Worm (Caenorhabditis elegans) whole organism, L4 larva: Measurements from ENCODE around the gene smg-4.
A peak's percentile ranks its signal among the peaks of the same experiment; 100 is the strongest.

ENCODE experiments used
- D1046.2 ChIP-seq: fragments of 200-800 bp; sonication (Bioruptor generic); IDR thresholded peaks from 2 replicates; pipeline ENCODE4 v1.3.6; 2022; ENCODE audit warnings: missing genetic modification characterization, missing compliant biosample characterization
- F10B5.3 ChIP-seq: sonication (generic microtip); optimal IDR thresholded peaks from 2 replicates; lab custom pipeline; 2016; ENCODE audit warnings: mild to moderate bottlenecking, missing genetic modification characterization, missing compliant biosample characterization
- F37D6.2 ChIP-seq: sonication (generic microtip); optimal IDR thresholded peaks from 2 replicates; lab custom pipeline; 2016; ENCODE audit warnings: mild to moderate bottlenecking, missing genetic modification characterization, missing compliant biosample characterization
- Y105C5A.15 ChIP-seq: fragments of 200-800 bp; sonication (Bioruptor generic); IDR thresholded peaks from 2 replicates; pipeline ENCODE4 v1.3.6; 2022; ENCODE audit warnings: missing genetic modification characterization, missing compliant biosample characterization
- Y75B8A.6 ChIP-seq: fragments of 200-800 bp; sonication (Bioruptor generic); IDR thresholded peaks from 2 replicates; pipeline ENCODE4 v1.3.6; 2022; ENCODE audit warnings: missing genetic modification reagents, missing genetic modification characterization, missing compliant biosample characterization
- aly-2 ChIP-seq: sonication (generic microtip); optimal IDR thresholded peaks from 2 replicates; lab custom pipeline; 2018; ENCODE audit warnings: missing biosample characterization, missing genetic modification characterization
- ama-1 ChIP-seq: fragments of 150-350 bp; optimal IDR thresholded peaks from 2 replicates; lab custom pipeline; 2014; ENCODE audit warnings: inconsistent platforms, mixed read lengths
- arid-1 ChIP-seq: fragments of 200-800 bp; sonication (Bioruptor generic); conservative IDR thresholded peaks from 2 replicates; pipeline ENCODE4 v1.3.6; 2022; ENCODE audit warnings: missing genetic modification reagents, missing genetic modification characterization, missing compliant biosample characterization
- attf-4 ChIP-seq: sonication (generic microtip); optimal IDR thresholded peaks from 3 replicates; lab custom pipeline; 2017; ENCODE audit warnings: missing biosample characterization, missing genetic modification characterization
- ceh-20 ChIP-seq: fragments of 200-800 bp; sonication (Bioruptor generic); IDR thresholded peaks from 2 replicates; pipeline ENCODE4 v1.3.6; 2022; ENCODE audit warnings: missing genetic modification reagents, missing genetic modification characterization, missing compliant biosample characterization
- ceh-28 ChIP-seq: fragments of 150-350 bp; optimal IDR thresholded peaks from 2 replicates; lab custom pipeline; 2014; ENCODE audit warnings: missing biosample characterization, missing genetic modification reagents, missing genetic modification characterization
- ceh-32 ChIP-seq: sonication (generic microtip); optimal IDR thresholded peaks from 2 replicates; lab custom pipeline; 2016; ENCODE audit warnings: mild to moderate bottlenecking, missing genetic modification characterization, missing compliant biosample characterization; ENCODE audit not compliant: poor library complexity
- ceh-62 ChIP-seq: sonication (generic microtip); optimal IDR thresholded peaks from 2 replicates; lab custom pipeline; 2017; ENCODE audit warnings: missing biosample characterization, missing genetic modification characterization
- ces-1 ChIP-seq: fragments of 150-350 bp; sonication (generic microtip); optimal IDR thresholded peaks from 4 replicates; lab custom pipeline; 2014; ENCODE audit warnings: missing biosample characterization, missing genetic modification reagents, missing genetic modification characterization
- daf-19 ChIP-seq: fragments of 200-800 bp; sonication (Bioruptor generic); conservative IDR thresholded peaks from 2 replicates; pipeline ENCODE4 v1.3.6; 2022; ENCODE audit warnings: missing genetic modification characterization, missing compliant biosample characterization
- dmd-6 ChIP-seq: fragments of 200-800 bp; sonication (Bioruptor generic); IDR thresholded peaks from 2 replicates; pipeline ENCODE4 v1.3.6; 2022; ENCODE audit warnings: missing genetic modification reagents, missing genetic modification characterization, missing compliant biosample characterization
- dmd-8 ChIP-seq: fragments of 200-800 bp; sonication (Bioruptor generic); IDR thresholded peaks from 2 replicates; pipeline ENCODE4 v1.3.6; 2022; ENCODE audit warnings: missing genetic modification characterization, missing compliant biosample characterization
- dve-1 ChIP-seq: sonication (generic microtip); optimal IDR thresholded peaks from 2 replicates; lab custom pipeline; 2017; ENCODE audit warnings: antibody characterized with exemption, mild to moderate bottlenecking, missing genetic modification characterization, missing compliant biosample characterization; ENCODE audit not compliant: insufficient read depth
- fkh-10 ChIP-seq: fragments of 150-350 bp; optimal IDR thresholded peaks from 2 replicates; lab custom pipeline; 2014; ENCODE audit warnings: missing biosample characterization, missing genetic modification reagents, missing genetic modification characterization
- hmg-1.1 ChIP-seq: fragments of 200-800 bp; sonication (Bioruptor generic); IDR thresholded peaks from 2 replicates; pipeline ENCODE4 v1.3.6; 2022; ENCODE audit warnings: missing genetic modification reagents, missing genetic modification characterization, missing compliant biosample characterization
- jun-1 ChIP-seq: fragments of 150-350 bp; optimal IDR thresholded peaks from 2 replicates; lab custom pipeline; 2014; ENCODE audit warnings: missing biosample characterization, missing genetic modification reagents, missing genetic modification characterization
- lim-7 ChIP-seq: fragments of 200-800 bp; sonication (Bioruptor generic); IDR thresholded peaks from 2 replicates; pipeline ENCODE4 v1.3.6; 2022; ENCODE audit warnings: missing genetic modification characterization, missing compliant biosample characterization
- lin-1 ChIP-seq: fragments of 200-800 bp; sonication (Bioruptor generic); IDR thresholded peaks from 2 replicates; pipeline ENCODE4 v1.3.6; 2022; ENCODE audit warnings: missing genetic modification reagents, missing genetic modification characterization, missing compliant biosample characterization
- lin-13 ChIP-seq: fragments of 150-350 bp; optimal IDR thresholded peaks from 2 replicates; lab custom pipeline; 2014; ENCODE audit warnings: missing biosample characterization, missing genetic modification reagents, missing genetic modification characterization
- lin-29 ChIP-seq: fragments of 200-800 bp; sonication (Bioruptor generic); IDR thresholded peaks from 2 replicates; pipeline ENCODE4 v1.3.6; 2022; ENCODE audit warnings: missing genetic modification reagents, missing genetic modification characterization, missing compliant biosample characterization
- lin-38 ChIP-seq: fragments of 200-800 bp; sonication (Bioruptor generic); IDR thresholded peaks from 2 replicates; pipeline ENCODE4 v1.3.6; 2022; ENCODE audit warnings: missing genetic modification reagents, missing genetic modification characterization, missing compliant biosample characterization
- lsy-2 ChIP-seq, 2 experiments: fragments of 150-350 bp in 1 of 2; sonication (generic microtip) in 1 of 2; optimal IDR thresholded peaks; 2 replicates each; lab custom pipeline; 2014 to 2017; ENCODE audit warnings: missing biosample characterization in 2 of 2, missing genetic modification characterization in 2 of 2
- madf-9 ChIP-seq: fragments of 200-800 bp; sonication (Bioruptor generic); conservative IDR thresholded peaks from 2 replicates; pipeline ENCODE4 v1.3.6; 2022; ENCODE audit warnings: missing genetic modification reagents, missing genetic modification characterization, missing compliant biosample characterization
- mdl-1 ChIP-seq, 2 experiments: fragments of 150-350 bp in 1 of 2; sonication (generic microtip) in 1 of 2; optimal IDR thresholded peaks; 2 replicates each; lab custom pipeline; 2014 to 2017; ENCODE audit warnings: missing biosample characterization in 2 of 2, missing genetic modification characterization in 2 of 2
- mdt-29 ChIP-seq: fragments of 200-800 bp; sonication (Bioruptor generic); IDR thresholded peaks from 2 replicates; pipeline ENCODE4 v1.3.6; 2022; ENCODE audit warnings: missing genetic modification reagents, missing genetic modification characterization, missing compliant biosample characterization
- mep-1 ChIP-seq: fragments of 150-350 bp; sonication (generic microtip); optimal IDR thresholded peaks from 3 replicates; lab custom pipeline; 2014; ENCODE audit warnings: missing biosample characterization, missing genetic modification characterization
- mes-2 ChIP-seq: sonication (generic microtip); optimal IDR thresholded peaks from 2 replicates; lab custom pipeline; 2016; ENCODE audit warnings: missing genotype, mild to moderate bottlenecking, missing genetic modification characterization, missing compliant biosample characterization; ENCODE audit not compliant: poor library complexity, severe bottlenecking
- mxl-2 ChIP-seq: fragments of 200-800 bp; sonication (Bioruptor generic); conservative IDR thresholded peaks from 2 replicates; pipeline ENCODE4 v1.3.6; 2022; ENCODE audit warnings: missing genetic modification reagents, missing genetic modification characterization, missing compliant biosample characterization
- nhr-10 ChIP-seq: fragments of 150-350 bp; optimal IDR thresholded peaks from 2 replicates; lab custom pipeline; 2014; ENCODE audit warnings: missing biosample characterization, missing genetic modification characterization
- nhr-11 ChIP-seq: fragments of 150-350 bp; optimal IDR thresholded peaks from 2 replicates; lab custom pipeline; 2014; ENCODE audit warnings: missing biosample characterization, missing genetic modification characterization
- nhr-237 ChIP-seq: sonication (generic microtip); optimal IDR thresholded peaks from 2 replicates; lab custom pipeline; 2017; ENCODE audit warnings: missing biosample characterization, missing genetic modification characterization
- nhr-28 ChIP-seq: fragments of 150-350 bp; optimal IDR thresholded peaks from 2 replicates; lab custom pipeline; 2014; ENCODE audit warnings: missing biosample characterization, missing genetic modification characterization
- nhr-42 ChIP-seq: fragments of 200-800 bp; sonication (Bioruptor generic); IDR thresholded peaks from 2 replicates; pipeline ENCODE4 v1.3.6; 2022; ENCODE audit warnings: missing genetic modification characterization, missing compliant biosample characterization
- nhr-48 ChIP-seq: sonication (generic microtip); optimal IDR thresholded peaks from 2 replicates; lab custom pipeline; 2016; ENCODE audit warnings: mild to moderate bottlenecking, missing genetic modification characterization, missing compliant biosample characterization
- nhr-76 ChIP-seq: fragments of 150-350 bp; optimal IDR thresholded peaks from 2 replicates; lab custom pipeline; 2014; ENCODE audit warnings: missing biosample characterization, missing genetic modification characterization
- nhr-77 ChIP-seq: fragments of 150-350 bp; optimal IDR thresholded peaks from 2 replicates; lab custom pipeline; 2014; ENCODE audit warnings: missing biosample characterization, missing genetic modification characterization
- saeg-2 ChIP-seq: fragments of 200-800 bp; sonication (Bioruptor generic); IDR thresholded peaks from 2 replicates; pipeline ENCODE4 v1.3.6; 2022; ENCODE audit warnings: missing genetic modification reagents, missing genetic modification characterization, missing compliant biosample characterization
- skn-1 ChIP-seq: fragments of 150-350 bp; optimal IDR thresholded peaks from 2 replicates; lab custom pipeline; 2014; ENCODE audit warnings: missing biosample characterization, missing genetic modification characterization
- snpc-1.2 ChIP-seq: fragments of 200-800 bp; sonication (Bioruptor generic); IDR thresholded peaks from 2 replicates; pipeline ENCODE4 v1.3.6; 2022; ENCODE audit warnings: missing genetic modification reagents, missing genetic modification characterization, missing compliant biosample characterization
- spr-1 ChIP-seq: sonication (generic microtip); optimal IDR thresholded peaks from 2 replicates; lab custom pipeline; 2016; ENCODE audit warnings: mild to moderate bottlenecking, missing genetic modification characterization, missing compliant biosample characterization
- spr-3 ChIP-seq: fragments of 200-800 bp; sonication (Bioruptor generic); optimal IDR thresholded peaks from 2 replicates; lab custom pipeline; 2018; ENCODE audit warnings: mild to moderate bottlenecking, missing genetic modification characterization, missing compliant biosample characterization
- tag-97 ChIP-seq: fragments of 200-800 bp; sonication (Bioruptor generic); IDR thresholded peaks from 2 replicates; pipeline ENCODE4 v1.3.6; 2022; ENCODE audit warnings: missing genetic modification characterization, missing compliant biosample characterization
- unc-130 ChIP-seq: sonication (generic microtip); optimal IDR thresholded peaks from 2 replicates; lab custom pipeline; 2016; ENCODE audit warnings: missing genetic modification reagents, missing genetic modification characterization, missing compliant biosample characterization
- unc-62 ChIP-seq, 3 experiments: fragments of 150-350 bp in 1 of 3; sonication (generic microtip); optimal IDR thresholded peaks in 2 of 3; peaks in 1 of 3; 1 replicate in 1 of 3; 2 replicates in 2 of 3; lab custom pipeline; 2014 to 2017; ENCODE audit warnings: missing biosample characterization in 3 of 3, missing genetic modification characterization in 3 of 3, missing genetic modification reagents in 3 of 3, missing genotype in 1 of 3
- zag-1 ChIP-seq: fragments of 150-350 bp; optimal IDR thresholded peaks from 2 replicates; lab custom pipeline; 2014; ENCODE audit warnings: missing biosample characterization, missing genetic modification characterization
- ztf-11 ChIP-seq: fragments of 150-350 bp; optimal IDR thresholded peaks from 2 replicates; lab custom pipeline; 2014; ENCODE audit warnings: missing biosample characterization, missing genetic modification characterization

The smg-4 gene

DNA sequence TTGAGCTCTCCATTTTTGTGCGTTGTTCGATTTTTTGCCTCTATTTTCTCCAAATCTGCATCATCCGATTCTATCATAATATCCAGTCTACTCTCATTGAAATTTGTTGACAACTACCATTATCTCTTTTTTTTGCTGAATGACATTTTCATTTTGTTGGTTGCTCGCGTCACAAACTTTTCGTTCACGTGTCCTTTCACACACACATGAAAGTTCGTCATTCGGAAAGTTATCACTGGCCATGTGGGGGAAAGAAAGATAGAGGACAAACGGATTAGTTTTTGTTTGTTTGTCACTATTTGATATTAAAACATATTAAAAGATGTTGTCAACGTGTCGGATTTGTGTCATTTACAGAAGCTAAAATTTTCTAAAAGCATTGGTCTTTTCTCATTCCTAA, 17.5 kb upstream of the smg-4 start:
- TF ChIP-seq lin-29 (GFP tag; lab: Robert Waterston, UW) (no peak), dve-1 (tag; lab: Kevin White, UChicago) (peak; percentile 65), dmd-6 (GFP tag; lab: Robert Waterston, UW) (peak; percentile 56)

DNA sequence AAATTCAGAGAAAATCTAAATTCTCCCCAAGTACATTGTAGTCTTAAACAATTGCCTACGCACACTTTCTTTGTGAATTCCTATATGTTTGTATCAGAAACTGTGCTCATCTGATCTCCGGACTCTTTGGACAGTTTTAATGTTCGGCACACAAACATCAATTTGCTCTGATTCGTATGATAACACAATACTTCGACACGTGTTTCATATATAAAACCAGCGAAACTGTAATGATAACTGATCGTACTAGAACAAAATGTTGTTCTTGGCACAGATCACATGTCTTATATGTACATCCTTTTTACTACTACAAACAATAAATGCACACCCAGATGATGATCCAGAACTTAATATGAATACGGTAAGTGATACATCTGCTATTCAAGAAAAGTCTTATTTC, 13.8 kb upstream of the smg-4 start, which contains the start of gene lipl-2:
Gene lipl-2 (plus strand): TSS at position 236 of the 400 bp plus-strand sequence.
- no peak for TF ChIP-seq ceh-32
- no peak for TF ChIP-seq lin-1 (GFP tag; lab: Robert Waterston, UW)
- TF ChIP-seq zag-1 (tag; lab: Kevin White, UChicago), result no peak
- no peak for TF ChIP-seq Y105C5A.15 (GFP tag; lab: Robert Waterston, UW)
- no peak for TF ChIP-seq F37D6.2
- TF ChIP-seq lin-13 (GFP tag; lab: Kevin White, UChicago), result no peak
- no peak for TF ChIP-seq tag-97 (GFP tag; lab: Robert Waterston, UW)
- TF ChIP-seq D1046.2 (GFP tag; lab: Robert Waterston, UW), result no peak
- TF ChIP-seq fkh-10 (GFP tag; lab: Kevin White, UChicago), result no peak
- TF ChIP-seq ama-1 (lab: Kevin White, UChicago), result no peak
- TF ChIP-seq ceh-28 (tag; lab: Kevin White, UChicago), result no peak
- no peak for TF ChIP-seq lsy-2 (tag; optimal IDR thresholded peaks at IDR 0.05; lab: Kevin White, UChicago)
- no peak for TF ChIP-seq attf-4 (tag; lab: Kevin White, UChicago)
- no peak for TF ChIP-seq jun-1 (tag; lab: Kevin White, UChicago)
- TF ChIP-seq saeg-2 (GFP tag; lab: Robert Waterston, UW), result no peak
- TF ChIP-seq arid-1 (GFP tag; lab: Robert Waterston, UW), result no peak
- no peak for TF ChIP-seq spr-3 (GFP tag; lab: Kevin White, UChicago)
- TF ChIP-seq lin-38 (GFP tag; lab: Robert Waterston, UW), result no peak
- TF ChIP-seq daf-19 (GFP tag; lab: Robert Waterston, UW), result no peak
- TF ChIP-seq nhr-42 (GFP tag; lab: Robert Waterston, UW), result peak; percentile 62; the same call in 1 of the 2 replicates
- TF ChIP-seq aly-2 (tag; lab: Kevin White, UChicago), result no peak
- no peak for TF ChIP-seq dmd-8
- no peak for TF ChIP-seq nhr-10
- peak; percentile 92 for TF ChIP-seq nhr-28 (tag; lab: Kevin White, UChicago)
- no peak for TF ChIP-seq madf-9 (GFP tag; lab: Robert Waterston, UW)
- no peak for TF ChIP-seq hmg-1.1 (GFP tag; lab: Robert Waterston, UW)
- no peak for TF ChIP-seq ceh-62 (tag; lab: Kevin White, UChicago)
- no peak for TF ChIP-seq unc-130 (GFP tag; lab: Kevin White, UChicago)
- no peak for TF ChIP-seq mxl-2 (GFP tag; lab: Robert Waterston, UW)
- no peak for TF ChIP-seq mdt-29
- peak in 1 of 2 experiments; percentile 26 for TF ChIP-seq unc-62 (GFP tag; optimal IDR thresholded peaks at IDR 0.05 in 1 of 2; lab: Kevin White, UChicago)
- no peak for TF ChIP-seq unc-62 (tag; optimal IDR thresholded peaks at IDR 0.05; lab: Kevin White, UChicago)
- TF ChIP-seq skn-1, result no peak
- TF ChIP-seq nhr-11 (tag; lab: Kevin White, UChicago), result no peak
- TF ChIP-seq Y75B8A.6, result no peak
- TF ChIP-seq lim-7 (GFP tag; lab: Robert Waterston, UW), result no peak
- TF ChIP-seq mdl-1 (tag; optimal IDR thresholded peaks at IDR 0.05; lab: Kevin White, UChicago), result peak in 1 of 2 experiments; percentile 36
- no peak for TF ChIP-seq nhr-76
- no peak for TF ChIP-seq nhr-237 (tag; lab: Kevin White, UChicago)
- no peak for TF ChIP-seq mes-2 (tag; lab: Kevin White, UChicago)
- TF ChIP-seq ceh-20 (GFP tag; lab: Robert Waterston, UW), result no peak
- no peak for TF ChIP-seq ztf-11
- no peak for TF ChIP-seq nhr-48 (tag; lab: Kevin White, UChicago)
- TF ChIP-seq snpc-1.2 (GFP tag; lab: Robert Waterston, UW), result no peak
- TF ChIP-seq ces-1 (GFP tag; lab: Kevin White, UChicago), result no peak
- TF ChIP-seq F10B5.3 (tag; lab: Kevin White, UChicago), result no peak
- no peak for TF ChIP-seq mep-1 (tag; lab: Kevin White, UChicago)
- peak; percentile 60 for TF ChIP-seq nhr-77
- TF ChIP-seq spr-1, result no peak
